Worm (Caenorhabditis elegans) whole organism, L2 larva: ENCODE results near the gene acdh-10.

Source experiments
- aly-2 ChIP-seq: fragments of 150-350 bp; optimal IDR thresholded peaks from 2 replicates; lab custom pipeline; 2014; ENCODE audit warnings: missing biosample characterization, missing genetic modification characterization
- gmeb-1 ChIP-seq: fragments of 150-350 bp; optimal IDR thresholded peaks from 2 replicates; lab custom pipeline; 2014; ENCODE audit warnings: missing biosample characterization, missing genetic modification characterization

DNA sequence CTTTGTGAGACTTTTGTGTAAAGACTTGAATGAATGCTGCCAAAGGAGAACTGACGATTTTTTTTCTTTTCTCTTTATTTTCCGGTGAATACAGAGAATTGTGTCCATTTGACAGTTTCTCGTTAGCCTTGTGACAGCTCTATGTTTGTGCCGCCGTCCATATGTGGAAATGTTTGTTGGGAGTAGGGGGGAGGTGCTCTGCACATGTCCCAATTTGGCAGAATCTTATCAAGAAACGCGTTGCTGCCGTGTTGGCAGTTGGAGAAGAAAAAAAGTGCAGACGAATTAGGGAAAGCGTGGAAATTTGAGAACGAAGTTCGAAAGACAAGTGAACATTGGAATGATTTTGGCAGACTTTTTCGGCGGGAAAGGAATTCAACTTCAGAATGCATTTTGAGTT is 16.9 kb downstream of the acdh-10 start:
- TF ChIP-seq aly-2 (no peak), gmeb-1 (tag; lab: Kevin White, UChicago) (no peak)
